Fruit fly (Drosophila melanogaster) Kc167 (cell line): Measurements from ENCODE around the gene CG6749.

ENCODE experiments used
- Myc ChIP-seq: fragments of >200 bp; optimal IDR thresholded peaks from 2 replicates; lab custom pipeline; 2017; ENCODE audit warnings: missing external identifiers
- insv ChIP-seq: fragments of >200 bp; optimal IDR thresholded peaks from 3 replicates; lab custom pipeline; 2018; ENCODE audit warnings: missing external identifiers
- psq ChIP-seq: fragments of >200 bp; optimal IDR thresholded peaks from 2 replicates; lab custom pipeline; 2017; ENCODE audit warnings: missing external identifiers

dm6 chr3L:9751625-9752024, 18.0 kb upstream of the CG6749 start:
- TF ChIP-seq insv = no peak
- TF ChIP-seq psq (lab: Kevin White, UChicago) = no peak
- TF ChIP-seq Myc = no peak
